Fruit fly (Drosophila melanogaster): ENCODE results near the gene CG3544.

DNA sequence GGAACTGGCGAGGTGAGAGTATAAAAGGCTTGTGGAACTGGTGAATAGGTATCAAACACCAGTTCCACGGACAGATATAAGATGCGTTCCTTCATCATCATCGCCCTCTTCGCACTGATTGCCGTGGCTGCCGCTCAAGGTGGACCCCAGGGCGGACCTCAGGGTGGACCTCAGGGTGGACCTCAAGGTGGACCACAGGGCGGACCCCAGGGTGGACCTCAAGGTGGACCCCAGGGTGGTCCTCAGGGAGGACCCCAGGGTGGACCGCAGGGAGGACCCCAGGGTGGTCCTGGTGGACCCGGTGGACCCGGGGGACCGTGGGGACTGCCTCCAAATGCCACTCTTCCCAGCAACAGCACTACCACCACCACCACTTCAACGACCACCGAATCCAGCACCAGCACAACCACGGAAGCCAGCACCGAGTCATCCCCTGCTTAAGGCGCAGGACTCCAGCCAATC is 5.0 kb upstream of the CG3544 start, which contains the start of gene CG13947:
- TF ChIP-seq CG7101 (tag; optimal IDR thresholded peaks at IDR 0.05) (no peak), cnc (optimal IDR thresholded peaks at IDR 0.05) (no peak), kay (GFP tag; ENCODE audit: borderline replicate concordance) (no peak), bab1 (GFP tag; optimal IDR thresholded peaks at IDR 0.05) (no peak), Hr96 (GFP tag; optimal IDR thresholded peaks at IDR 0.05) (no peak), CG33017 (tag; optimal IDR thresholded peaks at IDR 0.05) (no peak), CG12768 (GFP tag; optimal IDR thresholded peaks at IDR 0.05) (no peak), toe (GFP tag; optimal IDR thresholded peaks at IDR 0.05) (no peak), cic (GFP tag; optimal IDR thresholded peaks at IDR 0.05) (no peak), CG5204 (GFP tag; optimal IDR thresholded peaks at IDR 0.05) (no peak), ovo (GFP tag; optimal IDR thresholded peaks at IDR 0.05) (no peak), CG11617 (GFP tag; optimal IDR thresholded peaks at IDR 0.05) (no peak)
